Worm (Caenorhabditis elegans): Measurements from ENCODE around the gene ZK1320.13.

The ZK1320.13 gene

ce11 chrII:9660379-9660778, 20.2 kb upstream of the ZK1320.13 start, which contains the start of gene ZK1320.3:
ZK1320.3 (minus strand) TSS chrII:9660419.
- TF ChIP-seq nhr-80 (tag; optimal IDR thresholded peaks at IDR 0.05): peak; percentile 56
- TF ChIP-seq ama-1 (optimal IDR thresholded peaks at IDR 0.05): no peak
- TF ChIP-seq ama-1 (GFP tag; optimal IDR thresholded peaks at IDR 0.05): no peak
- no peak for TF ChIP-seq lag-1 (GFP tag; IDR thresholded peaks at IDR 0.05)

ce11 chrII:9662160-9662559, 18.4 kb upstream of the ZK1320.13 start:
- TF ChIP-seq nhr-27 (tag; optimal IDR thresholded peaks at IDR 0.05): no peak
- no peak for TF ChIP-seq ama-1 (optimal IDR thresholded peaks at IDR 0.05)
- TF ChIP-seq ama-1 (GFP tag; optimal IDR thresholded peaks at IDR 0.05): no peak
- TF ChIP-seq aptf-3 (GFP tag; IDR thresholded peaks at IDR 0.05): no peak
- TF ChIP-seq hlh-12 (tag; optimal IDR thresholded peaks at IDR 0.05): no peak
- TF ChIP-seq T07F8.4 (tag; optimal IDR thresholded peaks at IDR 0.05): no peak
- no peak for TF ChIP-seq lsl-1 (GFP tag; optimal IDR thresholded peaks at IDR 0.05)
- no peak for TF ChIP-seq dpl-1 (GFP tag; optimal IDR thresholded peaks at IDR 0.05)
- TF ChIP-seq pbrm-1 (GFP tag; IDR thresholded peaks at IDR 0.05): no peak
- TF ChIP-seq tlf-1 (GFP tag; optimal IDR thresholded peaks at IDR 0.05): no peak
- no peak for TF ChIP-seq madf-6 (GFP tag; IDR thresholded peaks at IDR 0.05)
- TF ChIP-seq egl-18 (GFP tag; IDR thresholded peaks at IDR 0.05): no peak
- no peak for TF ChIP-seq lin-40 (tag; optimal IDR thresholded peaks at IDR 0.05)
- no peak for TF ChIP-seq zim-3 (tag; optimal IDR thresholded peaks at IDR 0.05)
- no peak for TF ChIP-seq him-1 (tag; optimal IDR thresholded peaks at IDR 0.05)

ce11 chrII:9662797-9663196, 17.8 kb upstream of the ZK1320.13 start, which contains the start of gene cyp-13A10:
cyp-13A10 (minus strand) TSS chrII:9662884.
- no peak for TF ChIP-seq lag-1 (GFP tag; IDR thresholded peaks at IDR 0.05)

- TF ChIP-seq nfya-2 (GFP tag; IDR thresholded peaks at IDR 0.05) (no peak), Y79H2A.3 (GFP tag; conservative IDR thresholded peaks at IDR 0.05) (no peak), ceh-40 (GFP tag; IDR thresholded peaks at IDR 0.05) (no peak), F33H1.4 (GFP tag; IDR thresholded peaks at IDR 0.05) (no peak), F57A8.1 (GFP tag; optimal IDR thresholded peaks at IDR 0.05) (no peak), let-526 (GFP tag; IDR thresholded peaks at IDR 0.05) (no peak), lsy-27 (tag; optimal IDR thresholded peaks at IDR 0.05; ENCODE audit: borderline replicate concordance, insufficient read depth) (no peak), ztf-28 (GFP tag; IDR thresholded peaks at IDR 0.05) (no peak), F52B5.7 (tag; optimal IDR thresholded peaks at IDR 0.05) (no peak), ztf-22 (GFP tag; optimal IDR thresholded peaks at IDR 0.05) (no peak), unc-130 (GFP tag; optimal IDR thresholded peaks at IDR 0.05) (no peak), tlf-1 (GFP tag; optimal IDR thresholded peaks at IDR 0.05) (no peak), hlh-12 (tag; optimal IDR thresholded peaks at IDR 0.05) (no peak)
These were observed 15.0 kb upstream of the ZK1320.13 start, which contains the start of gene ZK1320.5 for ce11 chrII:9665577-9665976. ZK1320.5 (minus strand) TSS chrII:9665677.

ce11 chrII:9667382-9667781, 13.2 kb upstream of the ZK1320.13 start, which contains the start of gene ZK1320.11:
ZK1320.11 (plus strand) TSS chrII:9667624.
- TF ChIP-seq hmg-1.2 (GFP tag; IDR thresholded peaks at IDR 0.05) (peak; percentile 88), attf-3 (GFP tag; conservative IDR thresholded peaks at IDR 0.05) (0 out of 2 replicates have a peak, but pooled peaks have one; percentile 11), snpc-4 (GFP tag; optimal IDR thresholded peaks at IDR 0.05) (no peak), snpc-4 (tag; optimal IDR thresholded peaks at IDR 0.05) (no peak)
